Worm (Caenorhabditis elegans): ENCODE measurements around the gene srw-141.

The srw-141 gene

ce11 chrV:2888265-2888664, 50.1 kb downstream of the srw-141 start:
- TF ChIP-seq unc-62 (GFP tag; optimal IDR thresholded peaks at IDR 0.05) = no peak
